Worm (Caenorhabditis elegans): ENCODE data around the gene srd-18.
"Not testable (repeated sequence)": the region's sequence is repeated elsewhere in the genome, so short reads cannot be mapped to it uniquely, and the experiment has no call there.

Gene srd-18

DNA sequence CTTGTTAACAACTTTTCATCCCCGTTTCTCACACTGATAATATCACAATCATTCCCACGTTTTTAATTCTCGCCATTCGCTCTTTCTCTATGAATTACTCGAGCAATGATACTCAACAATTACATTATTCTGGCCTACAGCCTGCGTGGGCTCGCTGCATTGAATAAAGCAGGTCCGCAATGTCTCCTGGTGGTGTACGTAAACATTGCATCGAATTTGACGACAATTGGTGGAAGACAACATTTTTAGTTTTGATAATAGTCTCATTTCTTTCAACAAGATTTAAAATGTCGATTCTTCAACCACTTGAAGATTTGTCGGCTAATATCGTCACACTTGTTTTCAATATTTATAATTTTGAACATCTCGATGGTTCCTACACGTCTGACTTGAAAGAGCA is 32.7 kb upstream of the srd-18 start, which contains the start of gene bath-39:
Gene bath-39 (plus strand): TSS at position 137 of the 400 bp plus-strand sequence.
- TF ChIP-seq F13C5.2 (tag; optimal IDR thresholded peaks at IDR 0.05) (peak; percentile 30), scrt-1 (GFP tag; IDR thresholded peaks at IDR 0.05) (no peak)

ce11 chrV:13457858-13458257 is 31.2 kb upstream of the srd-18 start, which contains the start of gene F25H9.2:
Gene F25H9.2, plus strand, starts transcription at chrV:13458083.
- no peak for TF ChIP-seq ceh-36 (tag; optimal IDR thresholded peaks at IDR 0.05)

- no peak for TF ChIP-seq sea-1 (GFP tag; conservative IDR thresholded peaks at IDR 0.05)
- TF ChIP-seq tbx-11 (GFP tag; IDR thresholded peaks at IDR 0.05): no peak
- no peak for TF ChIP-seq hmg-4 (GFP tag; optimal IDR thresholded peaks at IDR 0.05)
- TF ChIP-seq hnd-1 (tag; optimal IDR thresholded peaks at IDR 0.05): no peak
- TF ChIP-seq tbx-37 (GFP tag; conservative IDR thresholded peaks at IDR 0.05): no peak
- no peak for TF ChIP-seq ceh-36 (tag; optimal IDR thresholded peaks at IDR 0.05)
- no peak for TF ChIP-seq ceh-13 (GFP tag; optimal IDR thresholded peaks at IDR 0.05)
- no peak for TF ChIP-seq B0310.2 (tag; optimal IDR thresholded peaks at IDR 0.05)
- TF ChIP-seq scrt-1 (GFP tag; IDR thresholded peaks at IDR 0.05): no peak
- no peak for TF ChIP-seq flt-1 (GFP tag; IDR thresholded peaks at IDR 0.05)
- TF ChIP-seq pes-1 (GFP tag; IDR thresholded peaks at IDR 0.05): no peak
These were observed 28.8 kb upstream of the srd-18 start, which contains the start of gene lurp-3 for ce11 chrV:13455448-13455847. Gene lurp-3, plus strand, starts transcription at chrV:13455748.

- TF ChIP-seq pes-1 (GFP tag; IDR thresholded peaks at IDR 0.05) (no peak), scrt-1 (GFP tag; IDR thresholded peaks at IDR 0.05) (no peak), tbx-11 (GFP tag; IDR thresholded peaks at IDR 0.05) (no peak), tbx-37 (GFP tag; conservative IDR thresholded peaks at IDR 0.05) (no peak), ama-1 (optimal IDR thresholded peaks at IDR 0.05) (no peak), flt-1 (GFP tag; IDR thresholded peaks at IDR 0.05) (no peak)
These were observed 26.7 kb upstream of the srd-18 start, which contains the start of gene lurp-2 for ce11 chrV:13453334-13453733. Gene lurp-2, plus strand, starts transcription at chrV:13453634.

ce11 chrV:13445229-13445949 is 18.7 kb upstream of the srd-18 start, which contains the start of gene Y2H9A.4:
Gene Y2H9A.4, plus strand, starts transcription at chrV:13445899.
- TF ChIP-seq hmbx-1 (tag; optimal IDR thresholded peaks at IDR 0.05) (no peak), tbx-37 (GFP tag; conservative IDR thresholded peaks at IDR 0.05) (no peak), tbx-11 (GFP tag; IDR thresholded peaks at IDR 0.05) (no peak), tra-4 (tag; optimal IDR thresholded peaks at IDR 0.05) (no peak), hmg-4 (GFP tag; optimal IDR thresholded peaks at IDR 0.05) (no peak), ceh-36 (tag; optimal IDR thresholded peaks at IDR 0.05) (no peak), ama-1 (optimal IDR thresholded peaks at IDR 0.05) (no peak), ets-7 (tag; optimal IDR thresholded peaks at IDR 0.05) (no peak), ceh-13 (GFP tag; optimal IDR thresholded peaks at IDR 0.05) (no peak), B0310.2 (tag; optimal IDR thresholded peaks at IDR 0.05) (no peak), scrt-1 (GFP tag; IDR thresholded peaks at IDR 0.05) (no peak), hnd-1 (tag; optimal IDR thresholded peaks at IDR 0.05) (no peak), pes-1 (GFP tag; IDR thresholded peaks at IDR 0.05) (no peak), F13C5.2 (tag; optimal IDR thresholded peaks at IDR 0.05) (no peak), aly-1 (tag; optimal IDR thresholded peaks at IDR 0.05) (no peak), flt-1 (GFP tag; IDR thresholded peaks at IDR 0.05) (no peak), sea-1 (GFP tag; conservative IDR thresholded peaks at IDR 0.05) (no peak)

DNA sequence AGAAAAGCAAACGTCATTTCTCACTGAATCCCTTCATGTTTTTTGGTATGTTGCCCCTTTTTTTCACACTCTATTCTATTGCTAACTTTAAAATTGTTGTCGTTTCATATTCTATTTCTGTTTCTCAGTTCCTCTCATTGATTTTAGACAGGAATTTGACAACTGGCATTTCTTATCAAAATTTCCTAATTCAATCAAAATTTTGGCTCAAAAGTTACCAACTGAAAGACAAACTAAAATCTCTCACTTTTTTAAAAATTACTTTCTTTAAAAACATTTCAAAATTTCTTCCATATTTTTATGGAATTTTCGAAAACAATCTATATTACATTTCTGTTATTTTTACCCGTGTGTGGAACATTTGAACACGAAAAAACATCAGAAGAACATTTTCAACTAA is 16.9 kb upstream of the srd-18 start, which contains the start of gene Y2H9A.6:
Gene Y2H9A.6 (plus strand): TSS at position 301 of the 400 bp plus-strand sequence.
- TF ChIP-seq ama-1 (optimal IDR thresholded peaks at IDR 0.05); tbx-37 (GFP tag; conservative IDR thresholded peaks at IDR 0.05); scrt-1 (GFP tag; IDR thresholded peaks at IDR 0.05): not testable (repeated sequence)

- TF ChIP-seq hnd-1 (tag; optimal IDR thresholded peaks at IDR 0.05) (no peak), sea-1 (GFP tag; conservative IDR thresholded peaks at IDR 0.05) (no peak), tbx-37 (GFP tag; conservative IDR thresholded peaks at IDR 0.05) (no peak), tbx-11 (GFP tag; IDR thresholded peaks at IDR 0.05) (no peak), flt-1 (GFP tag; IDR thresholded peaks at IDR 0.05) (no peak), ets-7 (tag; optimal IDR thresholded peaks at IDR 0.05) (no peak), pes-1 (GFP tag; IDR thresholded peaks at IDR 0.05) (no peak), ceh-36 (tag; optimal IDR thresholded peaks at IDR 0.05) (no peak), hmg-4 (GFP tag; optimal IDR thresholded peaks at IDR 0.05) (no peak), scrt-1 (GFP tag; IDR thresholded peaks at IDR 0.05) (no peak), ama-1 (optimal IDR thresholded peaks at IDR 0.05) (no peak), hmbx-1 (tag; optimal IDR thresholded peaks at IDR 0.05) (no peak), F13C5.2 (tag; optimal IDR thresholded peaks at IDR 0.05) (no peak), aly-1 (tag; optimal IDR thresholded peaks at IDR 0.05) (no peak), B0310.2 (tag; optimal IDR thresholded peaks at IDR 0.05) (no peak), ceh-13 (GFP tag; optimal IDR thresholded peaks at IDR 0.05) (no peak)
These were observed 16.2 kb upstream of the srd-18 start for ce11 chrV:13442819-13443218.

- TF ChIP-seq scrt-1 (GFP tag; IDR thresholded peaks at IDR 0.05) (no peak), aly-1 (tag; optimal IDR thresholded peaks at IDR 0.05) (no peak), hmg-4 (GFP tag; optimal IDR thresholded peaks at IDR 0.05) (no peak), B0310.2 (tag; optimal IDR thresholded peaks at IDR 0.05) (no peak), pes-1 (GFP tag; IDR thresholded peaks at IDR 0.05) (no peak), ceh-36 (tag; optimal IDR thresholded peaks at IDR 0.05) (no peak), tbx-37 (GFP tag; conservative IDR thresholded peaks at IDR 0.05) (no peak)
These were observed 15.0 kb upstream of the srd-18 start, which contains the start of gene col-162 for ce11 chrV:13441661-13442060. Gene col-162, plus strand, starts transcription at chrV:13441961.

Measured in whole organism, early embryonic.